Fruit fly (Drosophila melanogaster) whole organism, embryonic: ENCODE data around the gene Sec15.

Experiments
- CG10959 ChIP-seq: fragments of 200-800 bp; sonication (Bioruptor generic); IDR thresholded peaks from 2 replicates; pipeline ENCODE4 v1.3.6; 2022; ENCODE audit warnings: missing biosample characterization, missing genetic modification characterization
- CG11456 ChIP-seq: fragments of 200-800 bp; sonication (Bioruptor generic); IDR thresholded peaks from 3 replicates; pipeline ENCODE4 v1.3.6; 2022; ENCODE audit warnings: missing biosample characterization, missing genetic modification characterization
- CG12155 ChIP-seq: fragments of 200-800 bp; sonication (Bioruptor generic); optimal IDR thresholded peaks from 3 replicates; lab custom pipeline; 2016; ENCODE audit warnings: missing biosample characterization, missing genetic modification characterization
- CG13894 ChIP-seq: fragments of 200-800 bp; sonication (Bioruptor generic); optimal IDR thresholded peaks from 3 replicates; lab custom pipeline; 2018; ENCODE audit warnings: missing biosample characterization, mild to moderate bottlenecking, missing genetic modification characterization, moderate library complexity
- CG15011 ChIP-seq: fragments of 200-800 bp; sonication (Bioruptor generic); optimal IDR thresholded peaks from 3 replicates; lab custom pipeline; 2018; ENCODE audit warnings: missing biosample characterization, mild to moderate bottlenecking, missing genetic modification characterization
- CG17802 ChIP-seq: fragments of 200-800 bp; sonication (Bioruptor generic); optimal IDR thresholded peaks from 2 replicates; lab custom pipeline; 2018; ENCODE audit warnings: missing biosample characterization, mild to moderate bottlenecking, missing genetic modification characterization, moderate library complexity
- CG2120 ChIP-seq: fragments of 200-800 bp; sonication (Bioruptor generic); optimal IDR thresholded peaks from 3 replicates; lab custom pipeline; 2016; ENCODE audit warnings: missing biosample characterization, missing genetic modification characterization
- CG2202 ChIP-seq: fragments of 200-800 bp; sonication (Bioruptor generic); optimal IDR thresholded peaks from 2 replicates; lab custom pipeline; 2018; ENCODE audit warnings: missing biosample characterization, mild to moderate bottlenecking, missing genetic modification characterization
- CG3407 ChIP-seq: fragments of 200-800 bp; sonication (Bioruptor generic); optimal IDR thresholded peaks from 2 replicates; lab custom pipeline; 2018; ENCODE audit warnings: missing biosample characterization, mild to moderate bottlenecking, missing genetic modification characterization
- CG4360 ChIP-seq: fragments of 200-800 bp; sonication (Bioruptor generic); IDR thresholded peaks from 2 replicates; pipeline ENCODE4 v1.3.6; 2022; ENCODE audit warnings: missing biosample characterization, missing genetic modification characterization
- CG5180 ChIP-seq: fragments of 200-800 bp; sonication (Bioruptor generic); optimal IDR thresholded peaks from 3 replicates; lab custom pipeline; 2017; ENCODE audit warnings: missing biosample characterization, missing genetic modification characterization, mild to moderate bottlenecking, moderate library complexity, missing genetic modification reagents
- CG5245 ChIP-seq: fragments of 200-800 bp; sonication (Bioruptor generic); optimal IDR thresholded peaks from 3 replicates; lab custom pipeline; 2016; ENCODE audit warnings: missing biosample characterization, missing genetic modification characterization
- CG5953 ChIP-seq: fragments of 200-800 bp; sonication (Bioruptor generic); IDR thresholded peaks from 2 replicates; pipeline ENCODE4 v1.3.6; 2022; ENCODE audit warnings: missing biosample characterization, missing genetic modification characterization
- CG6765 ChIP-seq: fragments of 200-800 bp; sonication (Bioruptor generic); optimal IDR thresholded peaks from 3 replicates; lab custom pipeline; 2017; ENCODE audit warnings: missing biosample characterization, mild to moderate bottlenecking, missing genetic modification characterization
- CG7271 ChIP-seq: fragments of 200-800 bp; sonication (Bioruptor generic); optimal IDR thresholded peaks from 2 replicates; lab custom pipeline; 2018; ENCODE audit warnings: missing biosample characterization, mild to moderate bottlenecking, missing genetic modification characterization, moderate library complexity
- CG7372 ChIP-seq: fragments of 200-800 bp; sonication (Bioruptor generic); IDR thresholded peaks from 2 replicates; pipeline ENCODE4 v1.3.6; 2022; ENCODE audit warnings: missing biosample characterization, missing genetic modification characterization
- CG9215 ChIP-seq: fragments of 200-800 bp; sonication (Bioruptor generic); IDR thresholded peaks from 2 replicates; pipeline ENCODE4 v1.3.6; 2022; ENCODE audit warnings: missing biosample characterization, missing genetic modification characterization
- CG9876 ChIP-seq: fragments of 200-800 bp; sonication (Bioruptor generic); optimal IDR thresholded peaks from 2 replicates; lab custom pipeline; 2016; ENCODE audit warnings: missing biosample characterization, missing genetic modification characterization
- CG9932 ChIP-seq: fragments of 200-800 bp; sonication (Bioruptor generic); IDR thresholded peaks from 2 replicates; pipeline ENCODE4 v1.3.6; 2022; ENCODE audit warnings: missing biosample characterization, missing genetic modification characterization
- Dbx ChIP-seq: fragments of 200-800 bp; sonication (Bioruptor generic); IDR thresholded peaks from 3 replicates; pipeline ENCODE4 v1.3.6; 2022; ENCODE audit warnings: missing biosample characterization, missing genetic modification characterization
- Dip3 ChIP-seq: fragments of 200-800 bp; sonication (Bioruptor generic); optimal IDR thresholded peaks from 3 replicates; lab custom pipeline; 2016; ENCODE audit warnings: missing biosample characterization, missing genetic modification characterization
- Ets65A ChIP-seq: fragments of 200-800 bp; sonication (Bioruptor generic); peaks from one replicate; lab custom pipeline; 2016; ENCODE audit warnings: missing biosample characterization, missing genetic modification characterization
- Fer3 ChIP-seq: fragments of 200-800 bp; sonication (Bioruptor generic); optimal IDR thresholded peaks from 2 replicates; lab custom pipeline; 2018; ENCODE audit warnings: missing biosample characterization, mild to moderate bottlenecking, missing genetic modification characterization, moderate library complexity
- Gsc ChIP-seq: fragments of 200-800 bp; sonication (Bioruptor generic); IDR thresholded peaks from 2 replicates; pipeline ENCODE4 v1.3.6; 2022; ENCODE audit warnings: missing biosample characterization, missing genetic modification characterization
- H2.0 ChIP-seq: fragments of 200-800 bp; sonication (Bioruptor generic); IDR thresholded peaks from 2 replicates; pipeline ENCODE4 v1.3.6; 2022; ENCODE audit warnings: missing biosample characterization, missing genetic modification characterization
- Kr ChIP-seq: fragments of 200-800 bp; sonication (Bioruptor generic); optimal IDR thresholded peaks from 2 replicates; lab custom pipeline; 2017; ENCODE audit warnings: missing biosample characterization, mild to moderate bottlenecking, missing genetic modification characterization
- NC2α ChIP-seq: fragments of 200-800 bp; sonication (Bioruptor generic); optimal IDR thresholded peaks from 2 replicates; lab custom pipeline; 2016; ENCODE audit warnings: missing biosample characterization, missing genetic modification characterization
- NfI ChIP-seq: fragments of 200-800 bp; sonication (Bioruptor generic); optimal IDR thresholded peaks from 3 replicates; lab custom pipeline; 2018; ENCODE audit warnings: missing biosample characterization, mild to moderate bottlenecking, missing genetic modification characterization, moderate library complexity
- Ptx1 ChIP-seq: fragments of 200-800 bp; sonication (Bioruptor generic); IDR thresholded peaks from 2 replicates; pipeline ENCODE4 v1.3.6; 2022; ENCODE audit warnings: missing biosample characterization, missing genetic modification characterization
- Six4 ChIP-seq: fragments of 200-800 bp; sonication (Bioruptor generic); optimal IDR thresholded peaks from 2 replicates; lab custom pipeline; 2016; ENCODE audit warnings: missing biosample characterization, missing genetic modification characterization
- Spps ChIP-seq: fragments of 200-800 bp; sonication (Bioruptor generic); optimal IDR thresholded peaks from 2 replicates; lab custom pipeline; 2018; ENCODE audit warnings: missing biosample characterization, mild to moderate bottlenecking, missing genetic modification characterization
- Sry-β ChIP-seq: fragments of 200-800 bp; sonication (Bioruptor generic); optimal IDR thresholded peaks from 2 replicates; lab custom pipeline; 2018; ENCODE audit warnings: missing biosample characterization, mild to moderate bottlenecking, missing genetic modification characterization, moderate library complexity
- Vsx1 ChIP-seq: fragments of 200-800 bp; sonication (Bioruptor generic); optimal IDR thresholded peaks from 2 replicates; lab custom pipeline; 2017; ENCODE audit warnings: missing biosample characterization, mild to moderate bottlenecking, missing genetic modification characterization, missing genetic modification reagents
- aop ChIP-seq: fragments of 200-800 bp; sonication (Bioruptor generic); IDR thresholded peaks from 2 replicates; pipeline ENCODE4 v1.3.6; 2022; ENCODE audit warnings: missing biosample characterization, missing genetic modification characterization
- bab2 ChIP-seq: fragments of 200-800 bp; sonication (Bioruptor generic); optimal IDR thresholded peaks from 2 replicates; lab custom pipeline; 2016; ENCODE audit warnings: missing biosample characterization, missing genetic modification characterization
- cwo ChIP-seq: fragments of 200-800 bp; sonication (Bioruptor generic); optimal IDR thresholded peaks from 3 replicates; lab custom pipeline; 2017; ENCODE audit warnings: missing biosample characterization, missing genetic modification characterization, mild to moderate bottlenecking, moderate library complexity, missing genetic modification reagents
- emc ChIP-seq: fragments of 200-800 bp; sonication (Bioruptor generic); optimal IDR thresholded peaks from 2 replicates; lab custom pipeline; 2016; ENCODE audit warnings: missing biosample characterization, missing genetic modification characterization
- eve ChIP-seq, 2 experiments: fragments of >200 bp; optimal IDR thresholded peaks; 2 replicates each; lab custom pipeline; 2017; ENCODE audit warnings: missing biosample characterization in 2 of 2, missing genetic modification characterization in 2 of 2
- exex ChIP-seq: fragments of 200-800 bp; sonication (Bioruptor generic); optimal IDR thresholded peaks from 4 replicates; lab custom pipeline; 2018; ENCODE audit warnings: missing biosample characterization, mild to moderate bottlenecking, missing genetic modification characterization, moderate library complexity
- gce ChIP-seq: fragments of 200-800 bp; sonication (Bioruptor generic); IDR thresholded peaks from 3 replicates; pipeline ENCODE4 v1.3.6; 2022; ENCODE audit warnings: missing biosample characterization, missing genetic modification characterization
- ham ChIP-seq: fragments of 200-800 bp; sonication (Bioruptor generic); IDR thresholded peaks from 2 replicates; pipeline ENCODE4 v1.3.6; 2022; ENCODE audit warnings: missing biosample characterization, missing genetic modification characterization
- hkb ChIP-seq, 2 experiments: fragments of 200-800 bp in 1 of 2; fragments of >200 bp in 1 of 2; sonication (Bioruptor generic) in 1 of 2; IDR thresholded peaks in 1 of 2; optimal IDR thresholded peaks in 1 of 2; 2 replicates each; pipeline versions ENCODE4 v1.3.6 to Lab custom; 2017 to 2022; ENCODE audit warnings: missing biosample characterization in 1 of 2, missing genetic modification characterization in 1 of 2
- ken ChIP-seq: fragments of 200-800 bp; sonication (Bioruptor generic); IDR thresholded peaks from 3 replicates; pipeline ENCODE4 v1.3.6; 2022; ENCODE audit warnings: missing biosample characterization, missing genetic modification characterization
- maf-S ChIP-seq: fragments of 200-800 bp; sonication (Bioruptor generic); optimal IDR thresholded peaks from 2 replicates; lab custom pipeline; 2016; ENCODE audit warnings: missing biosample characterization, missing genetic modification characterization
- pan ChIP-seq, 4 experiments: fragments of >200 bp in 3 of 4; fragments of 200-800 bp in 1 of 4; sonication (Bioruptor generic) in 1 of 4; optimal IDR thresholded peaks in 3 of 4; IDR thresholded peaks in 1 of 4; 2 replicates each; pipeline versions ENCODE4 v1.3.6 to Lab custom; 2017 to 2022; ENCODE audit warnings: missing biosample characterization in 2 of 4, missing genetic modification characterization in 2 of 4, mixed read lengths in 1 of 4
- pnt ChIP-seq: fragments of 200-800 bp; sonication (Bioruptor generic); optimal IDR thresholded peaks from 3 replicates; lab custom pipeline; 2016; ENCODE audit warnings: missing biosample characterization, missing genetic modification characterization
- ro ChIP-seq: fragments of 200-800 bp; sonication (Bioruptor generic); IDR thresholded peaks from 2 replicates; pipeline ENCODE4 v1.3.6; 2022; ENCODE audit warnings: missing biosample characterization, missing genetic modification characterization
- tap ChIP-seq: fragments of 200-800 bp; optimal IDR thresholded peaks from 3 replicates; lab custom pipeline; 2019; ENCODE audit warnings: missing biosample characterization, mild to moderate bottlenecking, missing genetic modification characterization, moderate library complexity
- tll ChIP-seq, 2 experiments: fragments of 200-800 bp in 1 of 2; fragments of >200 bp in 1 of 2; sonication (Bioruptor generic) in 1 of 2; optimal IDR thresholded peaks; 2 replicates each; lab custom pipeline; 2017 to 2019; ENCODE audit warnings: missing biosample characterization in 2 of 2, missing genetic modification characterization in 2 of 2, mild to moderate bottlenecking in 1 of 2, moderate library complexity in 1 of 2
- ttk ChIP-seq: fragments of 200-800 bp; sonication (Bioruptor generic); IDR thresholded peaks from 2 replicates; pipeline ENCODE4 v2.1.2; 2022; ENCODE audit warnings: missing biosample characterization, missing genetic modification characterization

Sec15 gene

DNA sequence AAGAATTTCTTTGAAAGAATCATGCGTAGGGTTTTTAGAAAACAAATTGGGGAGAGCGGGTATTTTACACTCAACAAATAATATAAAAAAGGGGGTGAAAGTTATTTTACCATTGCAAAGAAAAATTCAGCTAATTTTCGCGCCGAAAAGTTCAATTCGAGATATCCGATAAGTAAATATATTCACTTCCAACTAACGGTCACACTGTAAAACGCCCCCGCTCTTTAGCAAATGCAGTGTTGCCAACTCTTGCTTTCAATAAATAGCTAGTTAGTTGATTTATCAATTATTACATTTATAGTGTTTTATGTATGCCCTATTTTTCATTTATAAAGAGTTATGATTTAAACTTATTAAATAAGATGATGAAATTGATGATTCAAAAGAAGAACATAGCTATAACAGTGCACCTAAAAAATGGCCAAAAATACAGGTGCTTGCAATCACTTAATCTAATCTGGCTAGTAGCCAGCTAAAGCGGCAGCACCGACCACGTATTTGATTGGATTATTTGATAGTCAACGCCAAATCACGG, 30.5 kb upstream of the Sec15 start, which contains the start of gene meigo (continued):
- no peak for TF ChIP-seq Kr (GFP tag; lab: Kevin White, UChicago)
- peak; percentile 46 for TF ChIP-seq Six4 (GFP tag; lab: Kevin White, UChicago)
- TF ChIP-seq ken, result no peak
- no peak for TF ChIP-seq CG17802 (tag; lab: Kevin White, UChicago)
- TF ChIP-seq pnt (GFP tag; lab: Kevin White, UChicago), result peak; percentile 8
- TF ChIP-seq CG5180 (GFP tag; lab: Kevin White, UChicago), result no peak
- no peak for TF ChIP-seq Vsx1 (GFP tag; lab: Kevin White, UChicago)
- peak; percentile 90 for TF ChIP-seq hkb (optimal IDR thresholded peaks at IDR 0.05; lab: Kevin White, UChicago)
- TF ChIP-seq hkb (GFP tag; IDR thresholded peaks at IDR 0.05; lab: Robert Waterston, UW), result peak; percentile 62
- TF ChIP-seq Sry-β (GFP tag; lab: Kevin White, UChicago), result peak; percentile 99
- TF ChIP-seq Ptx1 (GFP tag; lab: Robert Waterston, UW), result peak; percentile 77
- peak; percentile 73 for TF ChIP-seq CG9932
- no peak for TF ChIP-seq tap (tag; lab: Kevin White, UChicago)
- no peak for TF ChIP-seq CG5953 (GFP tag; lab: Robert Waterston, UW)
- TF ChIP-seq CG15011, result no peak
- no peak for TF ChIP-seq CG6765
- TF ChIP-seq H2.0 (GFP tag; lab: Robert Waterston, UW), result no peak
- peak; percentile 63 for TF ChIP-seq Dip3
- no peak for TF ChIP-seq NC2α (GFP tag; lab: Kevin White, UChicago)
- no peak for TF ChIP-seq CG13894 (tag; lab: Kevin White, UChicago)
- TF ChIP-seq CG2120 (GFP tag; lab: Kevin White, UChicago), result peak; percentile 87
- no peak for TF ChIP-seq CG4360 (GFP tag; lab: Robert Waterston, UW)
- no peak for TF ChIP-seq CG3407 (GFP tag; lab: Kevin White, UChicago)
- TF ChIP-seq ro, result no peak
- peak; percentile 72 for TF ChIP-seq CG9215 (GFP tag; lab: Robert Waterston, UW)
- no peak for TF ChIP-seq eve (GFP tag; optimal IDR thresholded peaks at IDR 0.05; lab: Kevin White, UChicago)
- TF ChIP-seq CG9876, result no peak
- TF ChIP-seq emc, result peak; percentile 9
- TF ChIP-seq CG10959 (GFP tag; lab: Robert Waterston, UW), result no peak
- TF ChIP-seq gce (GFP tag; lab: Robert Waterston, UW), result no peak
- peak; percentile 30 for TF ChIP-seq CG2202 (tag; lab: Kevin White, UChicago)
- peak; percentile 94 for TF ChIP-seq Ets65A (GFP tag; lab: Kevin White, UChicago)
- peak; percentile 71 for TF ChIP-seq CG12155 (GFP tag; lab: Kevin White, UChicago)
- no peak for TF ChIP-seq pan (optimal IDR thresholded peaks at IDR 0.05; lab: Kevin White, UChicago)
- peak in 1 of 2 experiments; percentile 60 for TF ChIP-seq pan (GFP tag; optimal IDR thresholded peaks at IDR 0.05 in 1 of 2, IDR thresholded peaks at IDR 0.05 in 1 of 2)
- TF ChIP-seq Dbx (GFP tag; lab: Robert Waterston, UW), result peak; percentile 71; the same call in 2 of the 3 replicates
- TF ChIP-seq CG7271, result no peak
- peak; percentile 14 for TF ChIP-seq cwo
- TF ChIP-seq Spps (tag; lab: Kevin White, UChicago), result peak; percentile 4
- peak; percentile 29 for TF ChIP-seq CG5245
- TF ChIP-seq ham (GFP tag; lab: Robert Waterston, UW), result no peak
- TF ChIP-seq ttk, result no peak
- TF ChIP-seq CG11456 (GFP tag; lab: Robert Waterston, UW), result peak; percentile 58; the same call in 2 of the 3 replicates
- peak; percentile 70 for TF ChIP-seq NfI (GFP tag; lab: Kevin White, UChicago)
- peak; percentile 60 for TF ChIP-seq CG7372 (GFP tag; lab: Robert Waterston, UW)
- no peak for TF ChIP-seq Gsc (GFP tag; lab: Robert Waterston, UW)
- TF ChIP-seq bab2 (GFP tag; lab: Kevin White, UChicago), result peak; percentile 33
- TF ChIP-seq tll (GFP tag; optimal IDR thresholded peaks at IDR 0.05; lab: Kevin White, UChicago), result peak; percentile 31 to 56
- no peak for TF ChIP-seq aop (GFP tag; lab: Robert Waterston, UW)
- TF ChIP-seq exex (tag; lab: Kevin White, UChicago), result no peak
- TF ChIP-seq maf-S (GFP tag; lab: Kevin White, UChicago), result peak; percentile 43
- TF ChIP-seq Fer3 (tag; lab: Kevin White, UChicago), result peak; percentile 65
